Fruit fly (Drosophila melanogaster) whole organism, pupa: ENCODE data around the gene gny.

ENCODE experiments used
- CG13204 ChIP-seq: fragments of 200-800 bp; sonication (Bioruptor generic); optimal IDR thresholded peaks from 2 replicates; lab custom pipeline; 2018; ENCODE audit warnings: missing biosample characterization, mild to moderate bottlenecking, missing genetic modification characterization, moderate library complexity
- CG15710 ChIP-seq: fragments of 200-800 bp; sonication (Bioruptor generic); optimal IDR thresholded peaks from 2 replicates; lab custom pipeline; 2018; ENCODE audit warnings: missing biosample characterization, mild to moderate bottlenecking, missing genetic modification characterization, moderate library complexity
- CG9948 ChIP-seq: fragments of 200-800 bp; sonication (Bioruptor generic); optimal IDR thresholded peaks from 2 replicates; lab custom pipeline; 2018; ENCODE audit warnings: missing biosample characterization, mild to moderate bottlenecking, missing genetic modification characterization, moderate library complexity
- D1 ChIP-seq: fragments of 200-800 bp; sonication (Bioruptor generic); optimal IDR thresholded peaks from 2 replicates; lab custom pipeline; 2018; ENCODE audit warnings: missing biosample characterization, mild to moderate bottlenecking, missing genetic modification characterization, moderate library complexity
- EcR ChIP-seq: fragments of 200-800 bp; sonication (Bioruptor generic); optimal IDR thresholded peaks from 3 replicates; lab custom pipeline; 2019; ENCODE audit warnings: missing biosample characterization, missing genetic modification characterization, mild to moderate bottlenecking, moderate library complexity, missing genetic modification reagents
- Pif1B ChIP-seq: fragments of 200-800 bp; sonication (Bioruptor generic); optimal IDR thresholded peaks from 3 replicates; lab custom pipeline; 2016; ENCODE audit warnings: missing biosample characterization, missing genetic modification characterization
- Snoo ChIP-seq: fragments of 200-800 bp; sonication (Bioruptor generic); optimal IDR thresholded peaks from 3 replicates; lab custom pipeline; 2017; ENCODE audit warnings: missing biosample characterization, mild to moderate bottlenecking, missing genetic modification characterization, inconsistent platforms

DNA sequence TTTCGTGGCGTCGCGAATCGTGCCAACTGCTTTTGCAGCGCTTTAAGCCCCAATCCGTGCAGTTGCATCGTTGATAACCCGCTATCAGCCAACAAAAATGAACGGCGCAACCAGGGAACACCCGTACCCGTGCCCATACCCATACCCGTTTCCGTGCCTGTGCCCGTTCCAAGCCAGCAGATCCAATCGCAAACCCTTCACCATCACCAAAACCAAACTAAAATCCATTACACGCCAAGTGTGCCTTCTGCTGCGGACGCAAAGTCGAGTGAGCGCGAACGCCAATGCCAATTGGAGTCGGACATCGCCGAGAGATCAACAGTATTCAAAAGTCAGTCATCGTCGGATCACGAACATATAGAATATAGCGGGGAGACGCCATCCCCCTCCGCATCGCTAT, 45.7 kb upstream of the gny start:
- TF ChIP-seq EcR (GFP tag; lab: Kevin White, UChicago) = no peak
- TF ChIP-seq Pif1B (GFP tag; lab: Kevin White, UChicago) = no peak
- TF ChIP-seq D1 = no peak
- no peak for TF ChIP-seq CG13204
- TF ChIP-seq CG9948 = no peak
- TF ChIP-seq CG15710 = no peak
- TF ChIP-seq Snoo (tag; lab: Kevin White, UChicago) = no peak
